Worm (Caenorhabditis elegans) whole organism, early embryonic: ENCODE measurements around the gene ZK742.3.

Experiments
- ama-1 ChIP-seq: fragments of 150-350 bp; optimal IDR thresholded peaks from 2 replicates; lab custom pipeline; 2014
- ceh-13 ChIP-seq: fragments of 200-800 bp; sonication (Bioruptor generic); optimal IDR thresholded peaks from 2 replicates; lab custom pipeline; 2018; ENCODE audit warnings: mild to moderate bottlenecking, missing genetic modification characterization, missing compliant biosample characterization
- ets-7 ChIP-seq: sonication (generic microtip); optimal IDR thresholded peaks from 2 replicates; lab custom pipeline; 2016; ENCODE audit warnings: missing genotype, missing genetic modification characterization, missing compliant biosample characterization
- hmg-4 ChIP-seq: fragments of 200-800 bp; sonication (Bioruptor generic); optimal IDR thresholded peaks from 2 replicates; lab custom pipeline; 2018; ENCODE audit warnings: mild to moderate bottlenecking, missing genetic modification characterization, missing compliant biosample characterization
- pes-1 ChIP-seq: fragments of 200-800 bp; sonication (Bioruptor generic); IDR thresholded peaks from 2 replicates; pipeline ENCODE4 v1.3.6; 2022; ENCODE audit warnings: missing genetic modification reagents, missing genetic modification characterization, missing compliant biosample characterization
- scrt-1 ChIP-seq: fragments of 200-800 bp; sonication (Bioruptor generic); IDR thresholded peaks from 2 replicates; pipeline ENCODE4 v1.3.6; 2022; ENCODE audit warnings: missing genetic modification characterization, missing compliant biosample characterization
- tbx-37 ChIP-seq: fragments of 200-800 bp; sonication (Bioruptor generic); conservative IDR thresholded peaks from 2 replicates; pipeline ENCODE4 v1.3.6; 2022; ENCODE audit warnings: missing genetic modification reagents, missing genetic modification characterization, missing compliant biosample characterization

DNA sequence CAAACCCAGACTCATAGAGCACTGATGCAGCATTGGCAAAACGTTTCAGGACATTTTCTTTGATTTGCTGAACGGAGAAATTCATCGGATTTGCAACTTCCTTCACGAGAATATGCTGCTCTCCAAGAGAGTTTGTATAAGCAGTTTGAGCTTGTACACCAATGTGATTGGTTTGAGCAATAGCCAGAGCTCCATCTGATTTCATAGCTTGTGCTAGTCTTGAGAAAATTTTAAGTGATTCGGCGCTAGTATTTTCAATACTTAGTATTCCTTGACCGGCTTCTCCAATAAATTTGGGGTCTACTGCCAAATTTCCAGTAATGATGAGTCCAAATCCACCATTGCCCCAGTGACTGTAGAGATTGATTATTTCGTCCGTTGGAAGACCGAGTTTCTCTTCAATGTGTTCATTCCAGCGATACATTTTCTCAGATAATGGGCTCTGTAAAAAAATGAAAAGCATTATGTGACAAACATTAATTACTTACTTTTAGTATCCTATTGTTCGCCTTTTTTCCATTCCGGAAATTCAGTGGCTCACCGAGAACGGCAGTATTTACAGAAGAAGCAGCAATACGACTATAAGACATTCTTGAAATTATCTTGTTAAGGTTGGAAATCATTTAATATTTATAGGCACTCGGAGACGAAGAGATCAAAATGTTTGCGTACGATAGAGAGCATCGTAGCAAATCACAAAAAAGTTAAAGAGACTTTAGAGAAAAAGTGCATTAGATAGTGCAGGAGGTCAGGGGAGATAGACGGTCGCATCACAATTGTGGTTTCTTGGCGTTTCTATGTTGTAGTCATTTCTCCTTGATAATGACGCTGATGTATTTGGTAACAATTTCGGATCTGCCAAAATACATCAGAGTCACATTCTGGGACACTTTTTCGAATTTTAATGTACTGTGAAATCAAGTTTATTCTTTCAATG lies at the start of gene ZK742.3:
- TF ChIP-seq scrt-1 (GFP tag; lab: Robert Waterston, UW) (no peak), ama-1 (lab: Kevin White, UChicago) (no peak), hmg-4 (no peak), tbx-37 (no peak), pes-1 (no peak), ceh-13 (GFP tag; lab: Kevin White, UChicago) (no peak), ets-7 (tag; lab: Kevin White, UChicago) (no peak)
